Worm (Caenorhabditis elegans): Measurements from ENCODE around the gene srz-105.

- TF ChIP-seq nhr-71 (tag; optimal IDR thresholded peaks at IDR 0.05) (no peak), ama-1 (optimal IDR thresholded peaks at IDR 0.05) (no peak)
Observed at ce11 chrIV:16330508-16330907, 5.8 kb downstream of the srz-105 start.

Measured in whole organism, L1 larva.